Fruit fly (Drosophila melanogaster): ENCODE results near the gene Acbp6.
A peak's percentile ranks its signal among the peaks of the same experiment; 100 is the strongest.

Acbp6 gene

DNA sequence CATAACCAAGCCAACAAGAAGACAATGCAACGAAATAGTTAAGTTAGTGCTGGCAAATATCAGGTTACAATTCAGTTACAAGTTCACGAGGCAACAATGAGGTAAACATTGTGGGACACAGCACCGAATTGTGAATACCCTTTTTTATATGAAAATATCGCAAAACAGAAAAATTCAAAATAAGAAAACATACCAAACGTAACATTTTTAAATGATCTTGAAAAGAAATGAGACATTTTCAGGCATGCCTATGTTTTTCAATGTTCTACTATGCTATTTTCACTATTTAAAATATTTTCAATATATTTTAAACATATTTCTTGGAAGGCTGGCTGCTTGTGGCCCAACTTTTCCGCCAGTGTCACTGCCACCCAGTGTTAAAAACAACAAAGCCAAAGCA is 24.8 kb upstream of the Acbp6 start:
- TF ChIP-seq Dll (optimal IDR thresholded peaks at IDR 0.05) = no peak
- TF ChIP-seq psq (optimal IDR thresholded peaks at IDR 0.05) = no peak
- no peak for TF ChIP-seq usp (GFP tag; optimal IDR thresholded peaks at IDR 0.05)
- TF ChIP-seq pan (optimal IDR thresholded peaks at IDR 0.05) = no peak
- TF ChIP-seq EcR (GFP tag; optimal IDR thresholded peaks at IDR 0.05) = no peak
- TF ChIP-seq CG8478 (optimal IDR thresholded peaks at IDR 0.05) = no peak

DNA sequence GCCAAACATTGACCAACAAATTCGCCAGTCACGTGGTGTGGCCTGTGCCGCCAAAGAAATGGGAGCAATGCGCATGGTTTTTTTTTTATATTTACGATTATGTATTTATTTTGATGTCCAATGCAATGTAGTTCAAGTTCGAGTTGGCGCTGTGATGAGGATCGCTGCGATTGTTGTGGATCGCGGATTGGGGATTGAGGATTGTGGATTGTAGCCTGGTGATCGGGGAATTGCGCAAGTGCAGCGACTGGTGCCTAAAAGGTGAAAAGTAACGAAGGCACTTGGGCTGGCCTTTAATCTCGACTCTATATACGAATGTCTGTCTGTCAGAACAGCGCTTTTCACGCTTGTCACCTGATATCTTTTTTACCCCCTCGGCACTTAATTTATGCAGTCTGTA is 24.2 kb upstream of the Acbp6 start:
- TF ChIP-seq CG8478 (optimal IDR thresholded peaks at IDR 0.05) (no peak), Dll (optimal IDR thresholded peaks at IDR 0.05) (no peak), pan (optimal IDR thresholded peaks at IDR 0.05) (no peak), psq (optimal IDR thresholded peaks at IDR 0.05) (no peak), usp (GFP tag; optimal IDR thresholded peaks at IDR 0.05) (no peak), EcR (GFP tag; optimal IDR thresholded peaks at IDR 0.05) (no peak)

DNA sequence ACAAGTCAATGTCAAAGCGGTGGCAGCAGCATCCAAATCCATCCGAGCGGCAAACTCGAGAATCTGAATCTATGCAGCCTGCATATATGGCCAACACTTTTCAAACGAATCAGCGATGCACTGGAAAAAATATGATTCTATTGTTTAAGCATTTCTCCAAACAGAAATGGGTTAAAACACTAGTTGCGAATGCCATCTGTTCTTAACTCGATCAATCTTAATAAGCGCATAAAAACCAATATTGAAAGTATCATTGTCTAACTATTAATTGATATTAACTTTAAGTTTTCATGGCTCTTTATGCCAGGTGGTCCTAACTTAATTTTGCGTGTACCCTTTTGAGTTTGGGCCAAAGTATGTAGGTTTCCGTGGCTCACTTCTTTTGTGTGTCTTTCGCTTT is 23.0 kb upstream of the Acbp6 start:
- TF ChIP-seq usp (GFP tag; optimal IDR thresholded peaks at IDR 0.05) = no peak
- TF ChIP-seq CG8478 (optimal IDR thresholded peaks at IDR 0.05) = no peak
- no peak for TF ChIP-seq Dll (optimal IDR thresholded peaks at IDR 0.05)
- TF ChIP-seq psq (optimal IDR thresholded peaks at IDR 0.05) = no peak
- TF ChIP-seq pan (optimal IDR thresholded peaks at IDR 0.05) = no peak
- no peak for TF ChIP-seq EcR (GFP tag; optimal IDR thresholded peaks at IDR 0.05)

DNA sequence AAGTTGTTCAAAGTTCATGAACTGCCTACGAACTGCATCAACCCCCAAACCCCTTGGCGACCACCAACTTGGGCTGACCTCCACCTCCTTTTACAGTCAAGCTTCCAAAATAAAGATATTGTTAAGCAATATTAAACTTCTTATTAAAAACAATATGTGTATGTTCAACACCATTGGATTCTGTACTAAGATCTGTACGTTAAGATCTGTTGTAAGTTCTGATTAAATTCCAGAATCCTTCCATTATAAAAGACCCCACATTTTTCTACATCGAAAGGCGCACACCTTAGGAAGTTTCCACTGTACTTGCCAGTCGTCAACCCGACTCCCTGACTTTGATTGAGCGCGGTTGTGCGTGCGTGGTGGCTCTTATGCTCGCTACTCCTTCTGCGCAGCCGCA is 15.7 kb upstream of the Acbp6 start:
- TF ChIP-seq usp (GFP tag; optimal IDR thresholded peaks at IDR 0.05) (no peak), EcR (GFP tag; optimal IDR thresholded peaks at IDR 0.05) (peak in 1 of 2 experiments; percentile 4)

DNA sequence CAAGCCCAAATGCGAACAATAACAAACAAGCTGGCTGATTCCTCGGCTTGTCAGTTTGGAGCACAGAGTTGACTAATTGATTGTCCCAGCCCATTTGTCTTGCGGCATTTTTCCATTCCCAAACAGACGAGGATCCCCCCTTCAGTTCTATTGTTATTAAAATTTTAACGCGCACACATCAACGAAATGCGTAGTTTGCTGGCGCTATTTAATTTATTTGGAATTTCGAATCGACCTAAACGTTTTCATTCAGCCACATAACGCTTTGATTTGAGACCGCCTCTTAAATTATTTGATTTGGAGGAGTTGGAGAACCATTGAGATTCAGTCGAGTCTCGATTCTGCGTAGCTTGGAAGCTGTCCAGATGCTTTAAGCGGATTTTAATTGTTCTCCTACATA is 12.8 kb upstream of the Acbp6 start:
- TF ChIP-seq pan (optimal IDR thresholded peaks at IDR 0.05) (no peak), EcR (GFP tag; optimal IDR thresholded peaks at IDR 0.05) (no peak), psq (optimal IDR thresholded peaks at IDR 0.05) (no peak), usp (GFP tag; optimal IDR thresholded peaks at IDR 0.05) (no peak), Dll (optimal IDR thresholded peaks at IDR 0.05) (no peak), CG8478 (optimal IDR thresholded peaks at IDR 0.05) (no peak)

DNA sequence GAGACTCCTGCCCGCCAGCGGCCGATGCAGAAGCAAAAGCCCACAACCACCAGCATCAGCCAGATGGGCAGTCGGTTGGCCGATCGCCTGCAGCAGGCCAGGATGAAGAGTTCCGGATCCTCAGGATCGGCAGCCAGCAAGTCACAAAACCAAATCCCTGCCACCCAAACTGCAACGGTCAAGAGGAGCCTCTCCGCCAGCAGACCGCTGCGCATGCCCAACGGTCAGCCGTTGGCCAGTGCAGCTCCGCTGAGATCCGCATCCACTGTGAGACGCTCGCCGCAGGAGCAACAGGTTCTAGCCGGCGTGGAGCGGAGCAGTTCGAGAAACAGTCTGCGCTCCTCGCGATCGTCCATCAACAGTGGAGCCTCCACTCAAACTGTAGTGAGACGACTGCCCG is 6.6 kb upstream of the Acbp6 start:
- TF ChIP-seq psq (optimal IDR thresholded peaks at IDR 0.05) (no peak), pan (optimal IDR thresholded peaks at IDR 0.05) (no peak), usp (GFP tag; optimal IDR thresholded peaks at IDR 0.05) (no peak), CG8478 (optimal IDR thresholded peaks at IDR 0.05) (no peak), Dll (optimal IDR thresholded peaks at IDR 0.05) (no peak), EcR (GFP tag; optimal IDR thresholded peaks at IDR 0.05) (no peak)

DNA sequence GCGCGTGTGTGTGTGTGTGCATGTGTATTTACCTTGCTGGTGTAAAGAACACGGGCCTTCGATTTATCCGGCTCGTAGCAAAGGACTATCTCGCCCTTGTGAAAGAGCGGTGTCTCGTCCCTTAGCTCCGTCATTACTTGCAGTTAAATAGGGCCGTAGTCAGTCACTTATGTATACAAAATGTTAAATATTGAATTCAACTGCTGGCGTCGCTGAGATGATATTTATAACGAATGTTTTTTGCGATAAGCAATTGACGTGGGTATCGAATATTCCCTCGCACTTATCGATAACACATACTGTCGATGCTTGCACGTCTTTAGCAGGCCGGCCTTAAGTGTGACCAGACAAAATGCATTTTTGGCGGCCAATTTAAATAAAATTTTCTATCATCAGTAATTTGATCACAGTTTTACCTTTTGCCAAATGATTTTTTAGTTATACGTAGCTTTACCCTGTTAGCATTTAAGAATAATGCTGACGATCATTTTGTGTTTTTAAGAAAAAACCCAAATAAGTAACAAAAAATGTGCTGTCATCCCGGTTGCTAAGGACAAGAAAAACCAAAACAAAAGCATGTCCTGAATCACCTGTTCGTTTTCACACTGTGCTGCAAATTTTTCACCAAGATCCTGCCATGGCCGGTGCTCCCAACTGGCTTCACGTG is 3.3 kb upstream of the Acbp6 start, which contains the start of the genes msl-3 and BBS1:
Gene msl-3 (minus strand): TSS at position 245 of the 667 bp plus-strand sequence.
Gene BBS1 (plus strand): TSS at position 617 of the 667 bp plus-strand sequence.
- TF ChIP-seq EcR (GFP tag; optimal IDR thresholded peaks at IDR 0.05) (no peak), Dll (optimal IDR thresholded peaks at IDR 0.05) (no peak), CG8478 (optimal IDR thresholded peaks at IDR 0.05) (no peak), pan (optimal IDR thresholded peaks at IDR 0.05) (no peak), psq (optimal IDR thresholded peaks at IDR 0.05) (no peak), usp (GFP tag; optimal IDR thresholded peaks at IDR 0.05) (no peak)

DNA sequence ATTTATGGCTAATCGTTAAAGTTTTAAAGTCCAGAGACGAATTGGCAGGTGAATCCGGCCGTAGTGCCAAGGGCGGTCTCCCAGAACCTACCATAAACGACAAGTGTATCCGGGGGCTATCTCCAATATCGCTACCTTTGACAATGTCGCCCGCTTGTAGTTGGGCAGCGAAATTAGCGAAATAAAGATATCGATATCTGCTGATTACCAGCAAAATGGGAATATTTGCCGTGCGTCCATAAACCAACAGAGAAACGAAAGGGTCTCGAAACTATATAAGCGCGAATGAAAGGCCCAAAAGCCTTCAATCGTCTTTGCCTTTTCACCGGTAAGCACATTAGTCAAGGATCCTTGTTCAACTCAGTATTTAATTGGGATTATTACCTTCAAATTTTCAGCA is 1.9 kb downstream of the Acbp6 start, which contains the start of gene Acbp3:
Gene Acbp3 (plus strand): TSS at position 301 of the 400 bp plus-strand sequence.
- no peak for TF ChIP-seq Dll (optimal IDR thresholded peaks at IDR 0.05)
- no peak for TF ChIP-seq EcR (GFP tag; optimal IDR thresholded peaks at IDR 0.05)
- no peak for TF ChIP-seq psq (optimal IDR thresholded peaks at IDR 0.05)
- no peak for TF ChIP-seq usp (GFP tag; optimal IDR thresholded peaks at IDR 0.05)
- no peak for TF ChIP-seq pan (optimal IDR thresholded peaks at IDR 0.05)
- TF ChIP-seq CG8478 (optimal IDR thresholded peaks at IDR 0.05) = no peak

DNA sequence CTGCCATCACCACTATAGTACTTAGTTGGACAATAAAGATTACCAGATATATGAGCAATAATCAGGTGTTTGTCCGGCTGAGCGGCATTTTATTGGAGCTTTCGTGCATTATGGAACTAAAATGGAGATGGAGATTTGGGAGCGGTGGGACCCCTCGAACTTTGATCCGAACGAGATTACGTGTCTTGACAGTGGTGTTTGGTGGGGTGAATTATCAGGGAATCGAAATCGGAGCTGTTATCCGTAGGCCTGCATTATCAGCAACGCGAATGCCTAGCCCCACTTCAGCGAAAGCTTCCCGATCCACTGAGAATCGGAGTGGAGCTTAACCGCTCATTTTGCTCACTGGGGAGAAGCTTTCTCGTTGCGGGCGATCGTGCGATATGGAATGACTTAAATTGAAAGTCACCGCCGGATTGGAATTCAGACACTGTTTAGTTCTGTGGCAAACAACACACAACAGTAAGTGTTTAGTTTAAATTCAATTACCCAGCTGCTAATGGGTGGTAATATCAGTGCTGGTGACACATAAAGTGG is 2.8 kb downstream of the Acbp6 start, which contains the start of gene Acbp2:
Gene Acbp2 (plus strand): TSS at position 417 of the 537 bp plus-strand sequence.
- TF ChIP-seq usp (GFP tag; optimal IDR thresholded peaks at IDR 0.05) (no peak), CG8478 (optimal IDR thresholded peaks at IDR 0.05) (no peak), psq (optimal IDR thresholded peaks at IDR 0.05) (no peak), Dll (optimal IDR thresholded peaks at IDR 0.05) (no peak), pan (optimal IDR thresholded peaks at IDR 0.05) (no peak), EcR (GFP tag; optimal IDR thresholded peaks at IDR 0.05) (no peak)

DNA sequence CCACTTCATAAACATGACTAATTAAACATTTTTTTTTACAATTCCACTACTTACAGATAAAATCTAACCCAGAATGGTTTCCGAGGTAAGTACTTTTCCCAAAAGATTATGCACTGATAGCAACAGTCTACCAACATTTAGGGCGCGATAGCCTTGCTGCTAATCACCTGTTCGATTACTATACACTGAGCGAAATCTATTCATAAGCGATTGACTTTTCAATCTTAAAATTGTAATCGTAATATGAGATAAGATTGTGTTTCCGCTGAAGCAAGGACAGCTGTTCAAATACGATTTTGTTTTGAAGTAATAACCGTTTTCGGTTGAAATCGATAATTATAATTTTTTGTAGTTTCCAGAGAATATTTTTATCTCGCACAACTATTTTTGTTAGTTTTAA is 3.9 kb downstream of the Acbp6 start:
- TF ChIP-seq pan (optimal IDR thresholded peaks at IDR 0.05) (no peak), usp (GFP tag; optimal IDR thresholded peaks at IDR 0.05) (no peak), Dll (optimal IDR thresholded peaks at IDR 0.05) (no peak), psq (optimal IDR thresholded peaks at IDR 0.05) (no peak), CG8478 (optimal IDR thresholded peaks at IDR 0.05) (no peak), EcR (GFP tag; optimal IDR thresholded peaks at IDR 0.05) (no peak)

DNA sequence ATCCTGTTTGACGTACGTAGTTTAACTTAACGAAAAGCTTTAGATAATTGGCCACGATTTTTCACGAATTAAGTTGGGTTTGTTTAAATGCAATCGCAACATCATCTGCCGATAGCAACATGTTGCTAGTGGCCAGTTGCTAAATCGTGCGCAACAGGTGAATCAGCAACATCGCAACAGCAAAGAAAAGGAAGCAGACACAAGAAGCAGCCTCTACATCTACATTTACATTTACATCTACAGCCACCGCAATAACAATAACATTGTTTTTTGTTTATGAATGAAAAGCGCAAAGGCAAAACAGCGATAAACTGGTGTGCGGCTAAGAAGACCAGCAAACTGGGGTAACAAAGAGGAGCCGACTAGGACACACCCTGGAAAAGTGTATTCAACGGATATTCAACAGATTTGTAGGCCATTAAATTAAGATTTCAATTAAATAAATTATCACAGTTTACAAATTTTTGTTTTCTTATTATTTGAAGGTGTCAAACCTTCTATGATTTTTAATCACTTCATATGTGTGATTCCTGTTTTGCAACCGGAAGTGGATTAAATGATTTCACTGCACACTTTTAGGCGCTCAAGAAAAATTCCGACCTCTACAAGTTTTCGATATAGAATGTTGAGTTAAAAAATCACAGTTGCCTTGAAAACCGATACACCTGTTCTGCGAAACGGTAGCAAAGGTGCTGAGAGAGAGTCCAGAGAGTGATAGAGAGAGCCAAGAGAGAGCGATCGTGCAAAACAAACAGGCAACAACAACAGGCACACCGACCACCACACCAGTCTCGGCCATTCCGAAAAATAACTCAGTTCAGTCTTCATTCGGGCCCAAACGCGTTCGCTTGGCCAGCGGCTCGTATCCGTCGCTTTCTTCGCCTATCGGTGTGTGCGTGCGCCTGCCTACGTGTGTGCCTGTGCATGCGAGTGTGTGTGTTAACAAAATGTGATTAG is 5.3 kb downstream of the Acbp6 start, which contains the start of gene melt:
Gene melt (plus strand): TSS at position 818 of the 957 bp plus-strand sequence.
- TF ChIP-seq EcR (GFP tag; optimal IDR thresholded peaks at IDR 0.05) (no peak), Dll (optimal IDR thresholded peaks at IDR 0.05) (peak; percentile 87), pan (optimal IDR thresholded peaks at IDR 0.05) (peak; percentile 97), usp (GFP tag; optimal IDR thresholded peaks at IDR 0.05) (no peak), CG8478 (optimal IDR thresholded peaks at IDR 0.05) (no peak), psq (optimal IDR thresholded peaks at IDR 0.05) (no peak)
